Worm (Caenorhabditis elegans) whole organism, early embryonic: ENCODE measurements around the gene lgc-31.

Experiments
- B0310.2 ChIP-seq: sonication (generic microtip); optimal IDR thresholded peaks from 2 replicates; lab custom pipeline; 2016; ENCODE audit warnings: mild to moderate bottlenecking, missing genetic modification characterization, missing compliant biosample characterization
- F13C5.2 ChIP-seq: sonication (generic microtip); optimal IDR thresholded peaks from 2 replicates; lab custom pipeline; 2017; ENCODE audit warnings: mild to moderate bottlenecking, missing genetic modification characterization, inconsistent platforms, missing compliant biosample characterization
- aly-1 ChIP-seq: sonication (generic microtip); optimal IDR thresholded peaks from 2 replicates; lab custom pipeline; 2016; ENCODE audit warnings: missing genetic modification characterization, missing compliant biosample characterization
- ama-1 ChIP-seq: fragments of 150-350 bp; optimal IDR thresholded peaks from 2 replicates; lab custom pipeline; 2014
- ceh-13 ChIP-seq: fragments of 200-800 bp; sonication (Bioruptor generic); optimal IDR thresholded peaks from 2 replicates; lab custom pipeline; 2018; ENCODE audit warnings: mild to moderate bottlenecking, missing genetic modification characterization, missing compliant biosample characterization
- ceh-36 ChIP-seq: sonication (generic microtip); optimal IDR thresholded peaks from 2 replicates; lab custom pipeline; 2016; ENCODE audit warnings: missing genetic modification characterization, inconsistent platforms, missing compliant biosample characterization
- ets-7 ChIP-seq: sonication (generic microtip); optimal IDR thresholded peaks from 2 replicates; lab custom pipeline; 2016; ENCODE audit warnings: missing genotype, missing genetic modification characterization, missing compliant biosample characterization
- flt-1 ChIP-seq: fragments of 200-800 bp; sonication (Bioruptor generic); IDR thresholded peaks from 2 replicates; pipeline ENCODE4 v1.3.6; 2022; ENCODE audit warnings: missing genetic modification characterization, missing compliant biosample characterization
- hmbx-1 ChIP-seq: sonication (generic microtip); optimal IDR thresholded peaks from 2 replicates; lab custom pipeline; 2016; ENCODE audit warnings: mild to moderate bottlenecking, missing genetic modification characterization, missing compliant biosample characterization
- hmg-4 ChIP-seq: fragments of 200-800 bp; sonication (Bioruptor generic); optimal IDR thresholded peaks from 2 replicates; lab custom pipeline; 2018; ENCODE audit warnings: mild to moderate bottlenecking, missing genetic modification characterization, missing compliant biosample characterization
- hnd-1 ChIP-seq: sonication (generic microtip); optimal IDR thresholded peaks from 2 replicates; lab custom pipeline; 2016; ENCODE audit warnings: missing genetic modification characterization, missing compliant biosample characterization
- pes-1 ChIP-seq: fragments of 200-800 bp; sonication (Bioruptor generic); IDR thresholded peaks from 2 replicates; pipeline ENCODE4 v1.3.6; 2022; ENCODE audit warnings: missing genetic modification reagents, missing genetic modification characterization, missing compliant biosample characterization
- scrt-1 ChIP-seq: fragments of 200-800 bp; sonication (Bioruptor generic); IDR thresholded peaks from 2 replicates; pipeline ENCODE4 v1.3.6; 2022; ENCODE audit warnings: missing genetic modification characterization, missing compliant biosample characterization
- sea-1 ChIP-seq: fragments of 200-800 bp; sonication (Bioruptor generic); conservative IDR thresholded peaks from 2 replicates; pipeline ENCODE4 v1.3.6; 2022; ENCODE audit warnings: missing genetic modification characterization, missing compliant biosample characterization
- tbx-11 ChIP-seq: fragments of 200-800 bp; sonication (Bioruptor generic); IDR thresholded peaks from 2 replicates; pipeline ENCODE4 v1.3.6; 2022; ENCODE audit warnings: missing genetic modification characterization, missing compliant biosample characterization
- tbx-37 ChIP-seq: fragments of 200-800 bp; sonication (Bioruptor generic); conservative IDR thresholded peaks from 2 replicates; pipeline ENCODE4 v1.3.6; 2022; ENCODE audit warnings: missing genetic modification reagents, missing genetic modification characterization, missing compliant biosample characterization
- tra-4 ChIP-seq: sonication (generic microtip); optimal IDR thresholded peaks from 2 replicates; lab custom pipeline; 2017; ENCODE audit warnings: missing genetic modification characterization, missing compliant biosample characterization

The lgc-31 gene

ce11 chrV:15497731-15498130, 24.1 kb downstream of the lgc-31 start:
- TF ChIP-seq ama-1 (lab: Kevin White, UChicago), result no peak
- no peak for TF ChIP-seq tbx-37 (GFP tag; lab: Robert Waterston, UW)
- TF ChIP-seq pes-1, result no peak
- no peak for TF ChIP-seq aly-1 (tag; lab: Kevin White, UChicago)
- TF ChIP-seq flt-1 (GFP tag; lab: Robert Waterston, UW), result no peak
- TF ChIP-seq B0310.2 (tag; lab: Kevin White, UChicago), result no peak
- no peak for TF ChIP-seq hmg-4 (GFP tag; lab: Kevin White, UChicago)
- TF ChIP-seq ceh-13 (GFP tag; lab: Kevin White, UChicago), result no peak
- no peak for TF ChIP-seq scrt-1 (GFP tag; lab: Robert Waterston, UW)
- no peak for TF ChIP-seq ets-7
- no peak for TF ChIP-seq hnd-1 (tag; lab: Kevin White, UChicago)
- no peak for TF ChIP-seq F13C5.2
- TF ChIP-seq hmbx-1 (tag; lab: Kevin White, UChicago), result no peak

ce11 chrV:15495169-15495568, 26.7 kb downstream of the lgc-31 start, which contains the start of gene srh-219:
srh-219 (plus strand) TSS chrV:15495469.
- TF ChIP-seq ets-7, result no peak
- TF ChIP-seq tra-4 (tag; lab: Kevin White, UChicago), result no peak
- no peak for TF ChIP-seq tbx-11 (GFP tag; lab: Robert Waterston, UW)
- TF ChIP-seq pes-1, result no peak
- TF ChIP-seq flt-1 (GFP tag; lab: Robert Waterston, UW), result no peak
- no peak for TF ChIP-seq B0310.2 (tag; lab: Kevin White, UChicago)
- TF ChIP-seq scrt-1 (GFP tag; lab: Robert Waterston, UW), result no peak
- TF ChIP-seq hnd-1 (tag; lab: Kevin White, UChicago), result no peak
- TF ChIP-seq tbx-37 (GFP tag; lab: Robert Waterston, UW), result no peak
- no peak for TF ChIP-seq hmg-4 (GFP tag; lab: Kevin White, UChicago)
- no peak for TF ChIP-seq F13C5.2
- no peak for TF ChIP-seq ceh-36
- TF ChIP-seq aly-1 (tag; lab: Kevin White, UChicago), result no peak
- TF ChIP-seq ama-1 (lab: Kevin White, UChicago), result no peak
- no peak for TF ChIP-seq sea-1 (GFP tag; lab: Robert Waterston, UW)
- no peak for TF ChIP-seq hmbx-1 (tag; lab: Kevin White, UChicago)

- TF ChIP-seq flt-1 (GFP tag; lab: Robert Waterston, UW) (no peak), B0310.2 (tag; lab: Kevin White, UChicago) (no peak), tra-4 (tag; lab: Kevin White, UChicago) (no peak), pes-1 (no peak), scrt-1 (GFP tag; lab: Robert Waterston, UW) (no peak), hmbx-1 (tag; lab: Kevin White, UChicago) (no peak), tbx-11 (GFP tag; lab: Robert Waterston, UW) (no peak), F13C5.2 (no peak), ets-7 (no peak), sea-1 (GFP tag; lab: Robert Waterston, UW) (no peak), hnd-1 (tag; lab: Kevin White, UChicago) (no peak), ceh-36 (no peak), aly-1 (tag; lab: Kevin White, UChicago) (no peak)
Observed at ce11 chrV:15493680-15494079, 28.1 kb downstream of the lgc-31 start, which contains the start of gene srh-218. srh-218 (plus strand) TSS chrV:15493980.

- TF ChIP-seq hmg-4 (GFP tag; lab: Kevin White, UChicago) (no peak), ceh-13 (GFP tag; lab: Kevin White, UChicago) (no peak)
Observed at ce11 chrV:15492518-15492917, 29.3 kb downstream of the lgc-31 start, which contains the start of gene str-264. str-264 (minus strand) TSS chrV:15492618.

- no peak for TF ChIP-seq ceh-13 (GFP tag; lab: Kevin White, UChicago)
- TF ChIP-seq hmbx-1 (tag; lab: Kevin White, UChicago), result no peak
- TF ChIP-seq tbx-11 (GFP tag; lab: Robert Waterston, UW), result no peak
- no peak for TF ChIP-seq tra-4 (tag; lab: Kevin White, UChicago)
- TF ChIP-seq tbx-37 (GFP tag; lab: Robert Waterston, UW), result no peak
Observed at ce11 chrV:15487764-15488163, 34.1 kb downstream of the lgc-31 start, which contains the start of gene srw-21. srw-21 (plus strand) TSS chrV:15488064.

- TF ChIP-seq ceh-36 (no peak), F13C5.2 (no peak), hnd-1 (tag; lab: Kevin White, UChicago) (no peak), hmbx-1 (tag; lab: Kevin White, UChicago) (no peak), aly-1 (tag; lab: Kevin White, UChicago) (no peak), hmg-4 (GFP tag; lab: Kevin White, UChicago) (no peak), pes-1 (no peak), scrt-1 (GFP tag; lab: Robert Waterston, UW) (no peak), sea-1 (GFP tag; lab: Robert Waterston, UW) (no peak), tbx-11 (GFP tag; lab: Robert Waterston, UW) (no peak), ama-1 (lab: Kevin White, UChicago) (no peak), tra-4 (tag; lab: Kevin White, UChicago) (no peak), B0310.2 (tag; lab: Kevin White, UChicago) (no peak), flt-1 (GFP tag; lab: Robert Waterston, UW) (no peak), ets-7 (no peak), ceh-13 (GFP tag; lab: Kevin White, UChicago) (no peak), tbx-37 (GFP tag; lab: Robert Waterston, UW) (no peak)
Observed at ce11 chrV:15484537-15484936, 37.3 kb downstream of the lgc-31 start, which contains the start of gene C06B8.3. C06B8.3 (minus strand) TSS chrV:15484637.

- TF ChIP-seq flt-1 (GFP tag; lab: Robert Waterston, UW), result no peak
- TF ChIP-seq B0310.2 (tag; lab: Kevin White, UChicago), result no peak
- TF ChIP-seq tbx-37 (GFP tag; lab: Robert Waterston, UW), result no peak
- TF ChIP-seq ama-1 (lab: Kevin White, UChicago), result no peak
- no peak for TF ChIP-seq tra-4 (tag; lab: Kevin White, UChicago)
- no peak for TF ChIP-seq hnd-1 (tag; lab: Kevin White, UChicago)
- no peak for TF ChIP-seq scrt-1 (GFP tag; lab: Robert Waterston, UW)
- no peak for TF ChIP-seq pes-1
- no peak for TF ChIP-seq ceh-36
- no peak for TF ChIP-seq tbx-11 (GFP tag; lab: Robert Waterston, UW)
- no peak for TF ChIP-seq F13C5.2
Observed at ce11 chrV:15483563-15483962, 38.3 kb downstream of the lgc-31 start.
